Fruit fly (Drosophila melanogaster): ENCODE measurements around the gene mtSSB.

DNA sequence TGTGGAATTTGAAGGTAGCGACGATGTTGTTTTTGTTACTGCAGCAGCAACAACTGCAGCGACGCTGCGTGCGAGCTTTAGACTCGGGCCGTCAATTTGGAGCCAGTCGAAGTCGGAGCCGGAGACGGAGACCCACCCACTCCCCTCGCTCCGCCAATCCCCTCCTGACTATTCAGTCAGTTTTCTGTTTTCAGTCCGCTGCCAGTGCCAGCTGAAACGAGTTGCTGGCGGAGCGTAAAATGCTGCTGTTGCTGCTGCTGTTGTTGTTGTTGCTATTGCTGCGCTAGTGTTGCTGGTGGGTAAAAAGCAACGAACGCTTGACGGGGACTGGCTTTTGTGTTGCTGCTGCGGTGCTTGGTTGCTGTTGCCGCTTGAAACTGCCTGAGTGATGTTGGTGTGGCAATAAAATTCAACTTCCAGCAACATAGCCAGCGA, 48.9 kb upstream of the mtSSB start:
- TF ChIP-seq sim (GFP tag; IDR thresholded peaks at IDR 0.05) (no peak), Hr3 (GFP tag; optimal IDR thresholded peaks at IDR 0.05) (no peak), CG16863 (GFP tag; optimal IDR thresholded peaks at IDR 0.05) (no peak), gem (tag; optimal IDR thresholded peaks at IDR 0.05) (no peak), toy (GFP tag; IDR thresholded peaks at IDR 0.05) (no peak), CG6854 (GFP tag; optimal IDR thresholded peaks at IDR 0.05) (no peak), CG16779 (GFP tag; IDR thresholded peaks at IDR 0.05) (no peak), gcm (GFP tag; optimal IDR thresholded peaks at IDR 0.05) (no peak), NC2β (GFP tag; optimal IDR thresholded peaks at IDR 0.05) (no peak), HmgD (GFP tag; optimal IDR thresholded peaks at IDR 0.05) (no peak), CG17912 (GFP tag; optimal IDR thresholded peaks at IDR 0.05) (no peak), H15 (GFP tag; IDR thresholded peaks at IDR 0.05) (no peak), CG7987 (GFP tag; optimal IDR thresholded peaks at IDR 0.05) (no peak), CG11456 (GFP tag; IDR thresholded peaks at IDR 0.05) (no peak)

All from whole organism, embryonic.